Worm (Caenorhabditis elegans): ENCODE measurements around the gene wht-4.

DNA sequence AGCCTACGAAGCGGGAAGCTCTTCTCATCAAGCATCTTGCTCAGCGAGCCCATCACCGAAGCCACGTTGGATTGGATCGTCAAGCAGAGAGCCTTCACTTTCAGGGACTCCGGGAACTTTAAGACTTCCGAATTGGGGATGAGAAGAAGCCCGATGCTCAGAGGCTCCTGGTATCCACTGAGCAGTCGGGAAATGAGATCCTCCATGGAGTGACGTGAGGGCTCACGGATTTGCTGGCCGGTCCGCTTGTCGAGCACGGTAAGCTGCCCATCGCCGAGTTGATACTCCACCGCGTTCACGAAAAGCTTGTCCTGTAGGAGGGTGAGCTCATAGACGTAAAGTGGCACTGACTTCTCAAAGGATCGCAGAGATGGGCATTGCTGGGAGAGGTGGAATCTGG, 31.2 kb upstream of the wht-4 start:
- no peak for TF ChIP-seq ekl-4 (GFP tag; IDR thresholded peaks at IDR 0.05)
- TF ChIP-seq repo-1 (tag; optimal IDR thresholded peaks at IDR 0.05), result no peak
- TF ChIP-seq chd-7 (tag; optimal IDR thresholded peaks at IDR 0.05), result no peak
- no peak for TF ChIP-seq unc-130 (GFP tag; optimal IDR thresholded peaks at IDR 0.05)
- TF ChIP-seq attf-5 (GFP tag; optimal IDR thresholded peaks at IDR 0.05), result no peak
- TF ChIP-seq mxl-1 (tag; optimal IDR thresholded peaks at IDR 0.05), result no peak
- TF ChIP-seq unc-62 (GFP tag; optimal IDR thresholded peaks at IDR 0.05), result no peak
- no peak for TF ChIP-seq madf-10 (tag; optimal IDR thresholded peaks at IDR 0.05)
- TF ChIP-seq dpl-1 (GFP tag; optimal IDR thresholded peaks at IDR 0.05), result no peak
- TF ChIP-seq pha-4 (tag; optimal IDR thresholded peaks at IDR 0.05), result no peak
- no peak for TF ChIP-seq lin-35 (GFP tag; optimal IDR thresholded peaks at IDR 0.05)
- no peak for TF ChIP-seq attf-3 (GFP tag; conservative IDR thresholded peaks at IDR 0.05)
- no peak for TF ChIP-seq pbrm-1 (GFP tag; IDR thresholded peaks at IDR 0.05)
- no peak for TF ChIP-seq F55B11.4 (tag; optimal IDR thresholded peaks at IDR 0.05; ENCODE audit: borderline replicate concordance, insufficient read depth)

Measured in whole organism, young adult.